Fruit fly (Drosophila melanogaster): ENCODE data around the gene CG10300.

Gene CG10300

DNA sequence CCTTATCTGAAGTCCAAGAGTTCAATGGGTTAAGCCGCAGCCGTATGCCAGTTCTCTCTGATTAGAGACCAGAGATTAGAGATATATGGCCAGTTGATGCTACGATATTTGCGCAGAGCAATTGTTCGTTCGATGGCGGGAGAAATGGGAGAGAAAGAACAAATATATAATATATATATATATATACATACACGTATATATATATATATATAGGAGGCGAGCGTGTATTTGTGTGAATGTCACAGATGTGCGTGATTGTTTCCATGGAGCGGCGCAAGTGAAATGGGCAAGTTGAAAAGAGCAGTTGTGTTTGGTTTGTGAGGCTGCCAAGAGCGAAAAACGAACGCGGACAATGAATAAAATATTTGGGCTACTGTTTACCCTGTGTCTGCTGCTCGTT, 34.3 kb upstream of the CG10300 start, which contains the start of gene GILT3:
TSS of gene GILT3 (plus strand) at position 301 of the 400 bp plus-strand sequence.
- no peak for TF ChIP-seq CG6163 (GFP tag; IDR thresholded peaks at IDR 0.05)
- 0 out of 2 replicates have a peak, but pooled peaks have one; percentile 9 for TF ChIP-seq CG15336 (GFP tag; IDR thresholded peaks at IDR 0.05)
- TF ChIP-seq CG6854 (GFP tag; optimal IDR thresholded peaks at IDR 0.05): no peak
- TF ChIP-seq topi (GFP tag; optimal IDR thresholded peaks at IDR 0.05): no peak
- TF ChIP-seq fd59A (GFP tag; optimal IDR thresholded peaks at IDR 0.05): no peak
- TF ChIP-seq CG8632 (GFP tag; optimal IDR thresholded peaks at IDR 0.05): no peak
- no peak for TF ChIP-seq spab (GFP tag; optimal IDR thresholded peaks at IDR 0.05)
- no peak for TF ChIP-seq Eip75B (GFP tag; optimal IDR thresholded peaks at IDR 0.05)
- TF ChIP-seq Hr38 (GFP tag; optimal IDR thresholded peaks at IDR 0.05): no peak
- TF ChIP-seq CG31627 (GFP tag; optimal IDR thresholded peaks at IDR 0.05): no peak
- TF ChIP-seq Eip78C (GFP tag): no peak
- no peak for TF ChIP-seq Hr4 (GFP tag; optimal IDR thresholded peaks at IDR 0.05)
- TF ChIP-seq Ets96B (tag; optimal IDR thresholded peaks at IDR 0.05): no peak
- TF ChIP-seq fkh (GFP tag; optimal IDR thresholded peaks at IDR 0.05): peak; percentile 22
- TF ChIP-seq svp (GFP tag): peak; percentile 13
- TF ChIP-seq CG7368 (GFP tag; optimal IDR thresholded peaks at IDR 0.05): no peak
- TF ChIP-seq CG6276 (GFP tag; optimal IDR thresholded peaks at IDR 0.05): no peak
- no peak for TF ChIP-seq CG11762 (GFP tag; optimal IDR thresholded peaks at IDR 0.05; ENCODE audit: insufficient read depth)
- no peak for TF ChIP-seq CG34406 (GFP tag; optimal IDR thresholded peaks at IDR 0.05)

- TF ChIP-seq Ets96B (tag; optimal IDR thresholded peaks at IDR 0.05): peak; percentile 63
- TF ChIP-seq CG6163 (GFP tag; IDR thresholded peaks at IDR 0.05): peak; percentile 88
- peak; percentile 11 for TF ChIP-seq CG1621 (tag; optimal IDR thresholded peaks at IDR 0.05)
- peak; percentile 78 for TF ChIP-seq achi (GFP tag; optimal IDR thresholded peaks at IDR 0.05)
- TF ChIP-seq acj6 (GFP tag; optimal IDR thresholded peaks at IDR 0.05): peak; percentile 71
- TF ChIP-seq CG3919 (GFP tag; optimal IDR thresholded peaks at IDR 0.05): peak; percentile 82
- peak; percentile 43 for TF ChIP-seq CG11762 (GFP tag; optimal IDR thresholded peaks at IDR 0.05; ENCODE audit: insufficient read depth)
- peak; percentile 29; the same call in 1 of the 2 replicates for TF ChIP-seq Gug (GFP tag; IDR thresholded peaks at IDR 0.05)
- TF ChIP-seq vri (GFP tag; optimal IDR thresholded peaks at IDR 0.05): peak; percentile 85
- TF ChIP-seq CG10669 (GFP tag; optimal IDR thresholded peaks at IDR 0.05): no peak
- TF ChIP-seq CG11902 (GFP tag; optimal IDR thresholded peaks at IDR 0.05): peak; percentile 71
- peak; percentile 71 for TF ChIP-seq Sox14 (GFP tag; optimal IDR thresholded peaks at IDR 0.05)
- peak; percentile 70 for TF ChIP-seq CG8319 (GFP tag; optimal IDR thresholded peaks at IDR 0.05)
- peak; percentile 62 for TF ChIP-seq CG16779 (tag; optimal IDR thresholded peaks at IDR 0.05)
- TF ChIP-seq dsx (GFP tag; optimal IDR thresholded peaks at IDR 0.05; ENCODE audit: poor library complexity, severe bottlenecking): peak; percentile 59
- TF ChIP-seq OdsH (GFP tag; optimal IDR thresholded peaks at IDR 0.05): peak; percentile 80
- TF ChIP-seq Hr38 (GFP tag; optimal IDR thresholded peaks at IDR 0.05): no peak
- TF ChIP-seq CG6792 (GFP tag; optimal IDR thresholded peaks at IDR 0.05): peak; percentile 83
- TF ChIP-seq fd59A (GFP tag; optimal IDR thresholded peaks at IDR 0.05): peak; percentile 46
- TF ChIP-seq fkh (GFP tag; optimal IDR thresholded peaks at IDR 0.05): peak; percentile 71
- no peak for TF ChIP-seq net (GFP tag; optimal IDR thresholded peaks at IDR 0.05)
- TF ChIP-seq CG32006 (GFP tag; optimal IDR thresholded peaks at IDR 0.05): peak; percentile 74
- peak; percentile 83 for TF ChIP-seq lz (GFP tag; optimal IDR thresholded peaks at IDR 0.05)
- TF ChIP-seq svp (GFP tag): peak; percentile 93
- TF ChIP-seq Eip93F (GFP tag; optimal IDR thresholded peaks at IDR 0.05): peak; percentile 82
- peak; percentile 61 for TF ChIP-seq CG3032 (tag; optimal IDR thresholded peaks at IDR 0.05)
- TF ChIP-seq CG11294 (GFP tag; IDR thresholded peaks at IDR 0.05): no peak
- TF ChIP-seq Ets21C (GFP tag; optimal IDR thresholded peaks at IDR 0.05): peak; percentile 57
- peak; percentile 72; the same call in 2 of the 3 replicates for TF ChIP-seq eg (GFP tag; IDR thresholded peaks at IDR 0.05)
- TF ChIP-seq CG6276 (GFP tag; optimal IDR thresholded peaks at IDR 0.05): no peak
- TF ChIP-seq CG15336 (GFP tag; IDR thresholded peaks at IDR 0.05): peak; percentile 80
- no peak for TF ChIP-seq CG4318 (GFP tag; optimal IDR thresholded peaks at IDR 0.05)
- peak; percentile 42 for TF ChIP-seq Lpt (GFP tag; optimal IDR thresholded peaks at IDR 0.05)
- TF ChIP-seq Hr4 (GFP tag; optimal IDR thresholded peaks at IDR 0.05): peak; percentile 66
- TF ChIP-seq CG6854 (GFP tag; optimal IDR thresholded peaks at IDR 0.05): peak; percentile 78
- peak; percentile 79 for TF ChIP-seq CG8632 (GFP tag; optimal IDR thresholded peaks at IDR 0.05)
- peak; percentile 86 for TF ChIP-seq Smox (GFP tag; optimal IDR thresholded peaks at IDR 0.05)
- TF ChIP-seq CG10631 (GFP tag; optimal IDR thresholded peaks at IDR 0.05): peak; percentile 70
- TF ChIP-seq CG31627 (GFP tag; optimal IDR thresholded peaks at IDR 0.05): peak; percentile 81
- no peak for TF ChIP-seq fd85E (GFP tag; optimal IDR thresholded peaks at IDR 0.05)
Observed at dm6 chr3R:23678349-23679193, 32.8 kb upstream of the CG10300 start, which contains the start of gene GILT2. TSS of gene GILT2 (plus strand) at chr3R:23678895.
